Worm (Caenorhabditis elegans) whole organism, L3 larva: Measurements from ENCODE around the gene T05G5.1.

ENCODE experiments used
- R02D3.7 ChIP-seq: fragments of 150-350 bp; optimal IDR thresholded peaks from 2 replicates; lab custom pipeline; 2014; ENCODE audit warnings: missing biosample characterization, missing genetic modification characterization
- ZK546.5 ChIP-seq: sonication (generic microtip); optimal IDR thresholded peaks from 2 replicates; lab custom pipeline; 2017; ENCODE audit warnings: missing biosample characterization, missing genetic modification characterization
- ama-1 ChIP-seq: fragments of 150-350 bp; optimal IDR thresholded peaks from 2 replicates; lab custom pipeline; 2018
- ceh-16 ChIP-seq: sonication (generic microtip); optimal IDR thresholded peaks from 2 replicates; lab custom pipeline; 2017; ENCODE audit warnings: missing biosample characterization, missing genetic modification characterization
- ceh-82 ChIP-seq: fragments of 150-350 bp; optimal IDR thresholded peaks from 2 replicates; lab custom pipeline; 2014; ENCODE audit warnings: missing biosample characterization, missing genetic modification characterization
- ceh-9 ChIP-seq: sonication (generic microtip); optimal IDR thresholded peaks from 2 replicates; lab custom pipeline; 2018; ENCODE audit warnings: missing biosample characterization, missing genetic modification characterization
- daf-12 ChIP-seq: fragments of 150-350 bp; optimal IDR thresholded peaks from 2 replicates; lab custom pipeline; 2014; ENCODE audit warnings: missing biosample characterization, missing genetic modification reagents, missing genetic modification characterization
- egl-5 ChIP-seq: fragments of 150-350 bp; optimal IDR thresholded peaks from 2 replicates; lab custom pipeline; 2017; ENCODE audit warnings: missing biosample characterization, missing genetic modification reagents, missing genetic modification characterization, inconsistent platforms
- elt-1 ChIP-seq: fragments of 150-350 bp; optimal IDR thresholded peaks from 2 replicates; lab custom pipeline; 2014; ENCODE audit warnings: missing biosample characterization, missing genetic modification characterization
- elt-2 ChIP-seq: sonication (generic microtip); optimal IDR thresholded peaks from 2 replicates; lab custom pipeline; 2016; ENCODE audit warnings: missing genetic modification reagents, mild to moderate bottlenecking, missing genetic modification characterization, missing compliant biosample characterization
- elt-3 ChIP-seq, 3 experiments: fragments of 150-350 bp in 1 of 3; sonication (generic microtip) in 2 of 3; optimal IDR thresholded peaks; 2 replicates in 2 of 3; 4 replicates in 1 of 3; lab custom pipeline; 2014 to 2017; ENCODE audit warnings: missing biosample characterization in 3 of 3, missing genetic modification characterization in 3 of 3
- eor-1 ChIP-seq, 2 experiments: fragments of 150-350 bp; optimal IDR thresholded peaks; 2 replicates each; lab custom pipeline; 2014 to 2018; ENCODE audit warnings: missing biosample characterization in 2 of 2, missing genetic modification characterization in 2 of 2
- fkh-10 ChIP-seq: sonication (generic microtip); optimal IDR thresholded peaks from 2 replicates; lab custom pipeline; 2017; ENCODE audit warnings: missing biosample characterization, missing genetic modification reagents, missing genetic modification characterization
- hmg-11 ChIP-seq: sonication (generic microtip); optimal IDR thresholded peaks from 2 replicates; lab custom pipeline; 2016; ENCODE audit warnings: missing genetic modification characterization, missing compliant biosample characterization
- lin-39 ChIP-seq: fragments of 150-350 bp; optimal IDR thresholded peaks from 2 replicates; lab custom pipeline; 2018; ENCODE audit warnings: missing biosample characterization, missing genetic modification reagents, missing genetic modification characterization
- mdl-1 ChIP-seq: fragments of 150-350 bp; optimal IDR thresholded peaks from 2 replicates; lab custom pipeline; 2014; ENCODE audit warnings: missing biosample characterization, missing genetic modification characterization
- mml-1 ChIP-seq: fragments of 150-350 bp; sonication (generic microtip); optimal IDR thresholded peaks from 3 replicates; lab custom pipeline; 2014; ENCODE audit warnings: missing biosample characterization, missing genetic modification characterization
- nfya-1 ChIP-seq: sonication (generic microtip); optimal IDR thresholded peaks from 2 replicates; lab custom pipeline; 2017; ENCODE audit warnings: missing genetic modification characterization, mild to moderate bottlenecking, missing compliant biosample characterization, antibody characterized with exemption, moderate library complexity; ENCODE audit not compliant: insufficient read depth
- nhr-12 ChIP-seq: fragments of 150-350 bp; optimal IDR thresholded peaks from 2 replicates; lab custom pipeline; 2014; ENCODE audit warnings: missing biosample characterization, missing genetic modification characterization
- nhr-23 ChIP-seq: fragments of 150-350 bp; optimal IDR thresholded peaks from 2 replicates; lab custom pipeline; 2014; ENCODE audit warnings: missing biosample characterization, missing genetic modification reagents, missing genetic modification characterization
- nhr-237 ChIP-seq: fragments of 150-350 bp; optimal IDR thresholded peaks from 2 replicates; lab custom pipeline; 2014; ENCODE audit warnings: missing biosample characterization, missing genetic modification characterization
- nhr-25 ChIP-seq: sonication (generic microtip); optimal IDR thresholded peaks from 2 replicates; lab custom pipeline; 2017; ENCODE audit warnings: missing biosample characterization, missing genetic modification characterization
- nhr-28 ChIP-seq: fragments of 150-350 bp; optimal IDR thresholded peaks from 2 replicates; lab custom pipeline; 2014; ENCODE audit warnings: missing biosample characterization, missing genetic modification characterization
- nhr-43 ChIP-seq: sonication (generic microtip); optimal IDR thresholded peaks from 2 replicates; lab custom pipeline; 2016; ENCODE audit warnings: mild to moderate bottlenecking, missing genetic modification characterization, missing compliant biosample characterization; ENCODE audit not compliant: poor library complexity, severe bottlenecking
- nhr-67 ChIP-seq: fragments of 150-350 bp; optimal IDR thresholded peaks from 2 replicates; lab custom pipeline; 2014; ENCODE audit warnings: missing biosample characterization, missing genetic modification characterization
- nhr-76 ChIP-seq: fragments of 150-350 bp; sonication (generic microtip); optimal IDR thresholded peaks from 5 replicates; lab custom pipeline; 2014; ENCODE audit warnings: missing biosample characterization, missing genetic modification characterization
- nhr-77 ChIP-seq: fragments of 150-350 bp; optimal IDR thresholded peaks from 2 replicates; lab custom pipeline; 2014; ENCODE audit warnings: missing biosample characterization, missing genetic modification characterization
- pha-4 ChIP-seq: fragments of 150-350 bp; optimal IDR thresholded peaks from 2 replicates; lab custom pipeline; 2014; ENCODE audit warnings: missing biosample characterization, missing genetic modification reagents, missing genetic modification characterization
- pqm-1 ChIP-seq: fragments of 150-350 bp; optimal IDR thresholded peaks from 2 replicates; lab custom pipeline; 2017; ENCODE audit warnings: missing biosample characterization, missing genetic modification characterization, inconsistent platforms
- sea-2 ChIP-seq: fragments of 150-350 bp; sonication (generic microtip); optimal IDR thresholded peaks from 4 replicates; lab custom pipeline; 2014; ENCODE audit warnings: missing biosample characterization, missing genetic modification reagents, missing genetic modification characterization
- skn-1 ChIP-seq: fragments of 150-350 bp; optimal IDR thresholded peaks from 2 replicates; lab custom pipeline; 2014; ENCODE audit warnings: missing biosample characterization, missing genetic modification characterization
- tbx-2 ChIP-seq: sonication (generic microtip); optimal IDR thresholded peaks from 2 replicates; lab custom pipeline; 2016; ENCODE audit warnings: mild to moderate bottlenecking, missing genetic modification characterization, missing compliant biosample characterization
- unc-62 ChIP-seq: fragments of 150-350 bp; sonication (generic microtip); optimal IDR thresholded peaks from 4 replicates; lab custom pipeline; 2014; ENCODE audit warnings: missing biosample characterization, missing genetic modification reagents, missing genetic modification characterization
- zag-1 ChIP-seq: fragments of 150-350 bp; optimal IDR thresholded peaks from 2 replicates; lab custom pipeline; 2014; ENCODE audit warnings: missing biosample characterization, missing genetic modification characterization
- ztf-11 ChIP-seq: fragments of 150-350 bp; optimal IDR thresholded peaks from 2 replicates; lab custom pipeline; 2014; ENCODE audit warnings: missing biosample characterization, missing genetic modification characterization
- ztf-4 ChIP-seq: fragments of 150-350 bp; optimal IDR thresholded peaks from 2 replicates; lab custom pipeline; 2014; ENCODE audit warnings: missing biosample characterization, missing genetic modification characterization

T05G5.1 gene

DNA sequence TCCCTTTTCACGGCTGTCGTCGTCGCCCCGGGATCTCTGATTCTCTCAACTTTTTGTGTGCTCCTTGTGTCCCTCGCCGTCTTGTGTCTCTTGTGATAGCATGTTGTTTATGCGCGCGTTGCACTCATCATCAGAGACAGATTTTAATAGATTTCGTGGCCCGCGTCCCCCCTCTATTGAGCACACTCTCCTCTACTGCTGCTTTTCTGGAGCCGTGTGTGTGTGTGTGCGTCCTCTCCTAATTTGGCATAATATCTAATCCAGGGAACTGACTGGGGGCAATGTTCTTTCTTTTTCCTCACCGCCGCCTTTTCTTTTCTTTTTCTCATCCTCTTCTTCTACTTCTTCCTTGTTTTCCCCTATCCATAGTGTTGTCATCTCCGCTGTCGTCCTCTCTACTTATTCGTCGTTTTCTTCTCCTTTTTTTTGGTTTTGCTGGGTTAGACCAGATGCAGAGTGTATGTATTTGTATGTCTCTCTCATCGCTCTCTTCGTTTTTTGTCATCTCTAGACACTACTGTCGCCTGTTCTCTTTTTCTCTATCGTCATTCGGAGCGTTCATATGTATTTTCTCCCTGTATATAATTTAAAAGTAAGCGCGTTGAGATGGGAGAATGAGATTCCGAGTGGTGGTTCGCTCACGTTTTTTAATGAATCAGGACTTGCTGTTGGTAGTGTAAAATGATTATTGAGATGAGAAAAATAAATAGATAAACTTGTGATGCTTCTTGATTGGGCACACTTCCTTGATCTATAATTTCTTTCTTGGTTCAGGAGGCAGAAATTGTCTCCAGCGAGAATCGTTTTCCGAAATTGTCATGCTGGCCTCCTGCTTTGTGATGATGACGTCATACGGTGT lies 39.2 kb downstream of the T05G5.1 start (continued):
- TF ChIP-seq ceh-9 (tag; lab: Kevin White, UChicago) (no peak), ceh-82 (tag; lab: Kevin White, UChicago) (peak; percentile 37), ZK546.5 (no peak), nhr-28 (no peak), pqm-1 (tag; lab: Kevin White, UChicago) (no peak), ztf-11 (tag; lab: Kevin White, UChicago) (no peak), elt-3 (tag; optimal IDR thresholded peaks at IDR 0.05; lab: Kevin White, UChicago) (no peak), nhr-237 (tag; lab: Kevin White, UChicago) (no peak), skn-1 (tag; lab: Kevin White, UChicago) (no peak), elt-1 (tag; lab: Kevin White, UChicago) (no peak), nhr-77 (tag; lab: Kevin White, UChicago) (no peak), ama-1 (lab: Kevin White, UChicago) (peak; percentile 3), nhr-25 (tag; lab: Kevin White, UChicago) (no peak), eor-1 (tag; optimal IDR thresholded peaks at IDR 0.05; lab: Kevin White, UChicago) (no peak), nfya-1 (peak; percentile 23), nhr-23 (tag; lab: Kevin White, UChicago) (peak; percentile 45), daf-12 (tag; lab: Kevin White, UChicago) (no peak), egl-5 (no peak), zag-1 (tag; lab: Kevin White, UChicago) (peak; percentile 20), nhr-76 (tag; lab: Kevin White, UChicago) (no peak), tbx-2 (tag; lab: Kevin White, UChicago) (peak; percentile 40), sea-2 (GFP tag; lab: Kevin White, UChicago) (no peak)

DNA sequence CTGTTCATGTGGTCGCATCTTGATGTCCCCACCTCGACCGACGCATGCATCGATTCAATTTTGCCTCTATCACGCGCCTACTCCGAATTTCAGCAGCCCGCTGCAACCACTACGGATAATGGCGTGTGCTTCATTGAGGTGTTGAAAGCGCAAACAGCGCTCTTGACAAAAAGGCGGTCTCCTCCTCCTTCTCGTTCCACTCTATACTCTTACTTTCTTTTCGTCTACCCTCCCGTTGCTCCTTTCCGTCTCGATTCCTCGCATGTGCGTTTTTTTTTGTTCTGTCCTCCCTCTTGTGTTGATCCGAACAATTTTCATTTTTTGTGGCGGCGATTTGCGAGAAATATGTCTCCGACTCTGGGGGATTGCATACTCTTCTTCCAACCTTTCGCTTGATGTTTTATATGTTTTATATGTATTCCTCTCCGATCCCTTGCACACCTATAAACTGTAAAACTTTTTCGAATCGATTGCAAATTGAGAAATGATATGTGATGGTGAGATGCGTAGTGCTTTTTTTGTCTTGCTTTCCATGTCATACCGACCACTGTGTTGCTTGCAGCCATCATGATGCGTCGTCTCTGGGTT lies 40.4 kb downstream of the T05G5.1 start:
- peak; percentile 68 for TF ChIP-seq pha-4 (tag; lab: Kevin White, UChicago)
- no peak for TF ChIP-seq elt-3 (tag; optimal IDR thresholded peaks at IDR 0.05; lab: Kevin White, UChicago)
- TF ChIP-seq elt-2 = peak; percentile 6
- TF ChIP-seq ceh-16 (tag; lab: Kevin White, UChicago) = no peak
- no peak for TF ChIP-seq mdl-1
- peak; percentile 6 for TF ChIP-seq unc-62 (GFP tag; lab: Kevin White, UChicago)
- peak; percentile 3 for TF ChIP-seq nfya-1
- no peak for TF ChIP-seq nhr-77 (tag; lab: Kevin White, UChicago)
- peak; percentile 28 for TF ChIP-seq hmg-11 (tag; lab: Kevin White, UChicago)
- TF ChIP-seq nhr-237 (tag; lab: Kevin White, UChicago) = no peak

DNA sequence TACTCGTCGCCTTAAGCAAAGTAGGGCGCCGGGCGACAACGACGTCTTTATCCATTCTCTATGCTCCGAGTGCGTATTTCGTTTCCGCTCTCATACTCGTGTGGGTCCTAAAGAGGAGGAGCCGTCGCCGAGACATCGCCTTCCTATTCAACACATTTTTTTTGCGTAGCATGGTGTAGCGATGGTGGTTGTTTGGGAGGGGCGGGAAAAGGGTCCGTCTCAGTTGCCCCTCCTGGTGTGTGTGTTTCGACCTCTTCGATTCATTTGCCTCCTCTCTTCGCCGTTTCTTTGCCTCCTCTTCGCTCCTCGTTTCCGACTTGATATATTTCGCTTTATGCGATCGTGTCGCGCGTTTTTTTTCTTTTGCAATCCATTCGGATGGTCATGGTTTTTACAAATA lies 41.3 kb downstream of the T05G5.1 start:
- peak; percentile 22 for TF ChIP-seq fkh-10 (GFP tag; lab: Kevin White, UChicago)
- TF ChIP-seq tbx-2 (tag; lab: Kevin White, UChicago) = no peak
- TF ChIP-seq ceh-82 (tag; lab: Kevin White, UChicago) = no peak

DNA sequence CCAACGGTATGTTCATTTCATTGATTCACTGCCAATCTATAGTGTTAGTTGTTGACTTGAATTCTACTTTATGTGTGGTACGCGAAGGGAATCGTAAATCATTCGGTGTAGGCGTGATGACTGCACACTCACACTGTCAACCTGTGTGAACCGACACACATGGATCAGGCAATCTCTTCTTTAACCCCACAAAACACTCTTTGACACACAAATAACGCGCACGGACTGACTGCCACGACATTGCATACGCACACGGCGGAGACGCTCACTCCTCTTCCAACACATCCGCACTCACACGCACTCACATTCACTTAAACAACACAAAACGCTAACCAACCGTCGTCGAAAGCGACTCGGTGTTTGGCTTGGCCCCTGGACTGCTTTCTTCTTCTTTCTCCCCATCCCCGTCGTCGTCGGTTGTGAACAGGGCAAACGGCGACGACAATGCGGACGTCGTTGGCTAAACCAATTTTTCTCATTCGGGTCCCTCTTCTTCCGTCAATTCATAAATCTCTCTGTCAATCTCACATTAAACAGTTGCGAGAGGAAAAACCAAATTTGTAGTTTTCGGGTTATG lies 42.9 kb downstream of the T05G5.1 start:
- TF ChIP-seq hmg-11 (tag; lab: Kevin White, UChicago) (no peak), lin-39 (tag; lab: Kevin White, UChicago) (peak; percentile 60), nhr-23 (tag; lab: Kevin White, UChicago) (peak; percentile 15), daf-12 (tag; lab: Kevin White, UChicago) (no peak), nfya-1 (peak; percentile 15)
- TF ChIP-seq, all 47 proteins: peak for 3

DNA sequence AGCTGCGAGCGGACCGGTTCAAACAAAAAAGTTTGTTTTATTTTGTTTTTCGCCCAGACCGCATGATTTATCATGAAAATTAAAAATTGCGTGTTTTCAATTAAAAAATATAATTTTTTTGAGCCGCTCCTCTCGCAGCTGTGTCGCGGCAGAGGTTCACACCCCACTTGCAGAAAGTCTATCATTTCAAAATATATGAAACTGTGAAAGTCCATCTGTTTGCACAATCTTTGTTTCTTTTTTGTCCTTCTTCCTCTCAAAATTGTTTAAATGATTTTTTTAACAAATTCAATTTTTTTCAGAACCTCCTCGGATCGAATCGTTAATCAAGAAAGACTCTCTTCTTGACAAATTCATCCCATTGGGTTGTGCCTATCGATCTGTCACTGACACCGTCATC lies 43.6 kb downstream of the T05G5.1 start, which contains the start of gene tlk-1:
Gene tlk-1 (plus strand): TSS at position 301 of the 400 bp plus-strand sequence.
- no peak for TF ChIP-seq ztf-11 (tag; lab: Kevin White, UChicago)
- no peak for TF ChIP-seq nhr-43 (tag; lab: Kevin White, UChicago)
- no peak for TF ChIP-seq nhr-28
- TF ChIP-seq ztf-4 (tag; lab: Kevin White, UChicago) = no peak
- no peak for TF ChIP-seq nhr-25 (tag; lab: Kevin White, UChicago)
- TF ChIP-seq mml-1 (tag; lab: Kevin White, UChicago) = no peak
- no peak for TF ChIP-seq fkh-10 (GFP tag; lab: Kevin White, UChicago)
- TF ChIP-seq nhr-67 (tag; lab: Kevin White, UChicago) = no peak
- no peak for TF ChIP-seq nhr-12 (tag; lab: Kevin White, UChicago)
- TF ChIP-seq ceh-16 (tag; lab: Kevin White, UChicago) = no peak
- no peak for TF ChIP-seq R02D3.7 (tag; lab: Kevin White, UChicago)
